Worm (Caenorhabditis elegans): ENCODE measurements around the gene cest-31.

The cest-31 gene

DNA sequence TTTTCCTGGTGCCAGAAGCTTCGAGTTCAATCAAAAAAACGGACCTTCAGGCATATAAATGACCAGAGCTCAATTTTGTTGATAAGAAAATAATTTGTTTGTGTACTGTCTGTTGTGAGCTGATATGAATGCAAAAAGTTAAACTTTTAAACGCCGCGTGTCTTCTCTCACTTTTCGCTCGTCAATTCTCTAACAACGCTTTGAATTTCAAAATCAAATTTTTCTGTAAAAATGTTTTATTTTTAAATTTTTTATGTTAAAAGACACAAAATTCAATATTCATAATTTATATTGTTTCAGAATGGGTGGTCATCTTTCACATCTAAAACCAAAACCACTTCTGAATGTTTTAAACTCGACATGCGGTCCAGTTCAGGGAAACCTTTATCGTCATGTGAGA, at the start of gene cest-31:
cest-31 (plus strand) TSS at position 301 of the 400 bp plus-strand sequence.
- TF ChIP-seq rcor-1 (GFP tag; IDR thresholded peaks at IDR 0.05), result no peak

DNA sequence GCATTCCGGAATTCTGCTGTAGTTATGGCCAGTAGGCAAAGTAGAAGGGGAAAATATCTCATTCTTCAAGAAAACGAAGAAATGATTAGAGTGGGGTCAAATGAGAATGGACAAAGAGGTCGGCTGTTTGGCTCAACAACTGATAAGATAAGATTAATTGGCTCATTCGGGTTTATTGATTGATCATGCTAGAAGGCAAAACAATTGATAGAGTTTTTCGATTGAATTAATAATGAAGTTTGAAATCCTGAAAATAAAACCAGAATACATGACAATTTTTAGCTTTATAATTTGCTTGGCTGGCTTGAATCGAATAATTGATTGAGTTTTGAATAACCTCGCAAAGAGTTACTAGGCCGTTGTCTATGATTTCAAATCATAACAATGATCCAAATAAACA, 47.8 kb upstream of the cest-31 start, which contains the start of gene ppt-1:
ppt-1 (minus strand) TSS at position 101 of the 400 bp plus-strand sequence.
- no peak for TF ChIP-seq F49E8.2 (tag; optimal IDR thresholded peaks at IDR 0.05; ENCODE audit: insufficient read depth)
- no peak for TF ChIP-seq bed-1 (GFP tag; IDR thresholded peaks at IDR 0.05)
- no peak for TF ChIP-seq hlh-12 (tag; optimal IDR thresholded peaks at IDR 0.05)
- TF ChIP-seq ets-4 (GFP tag; optimal IDR thresholded peaks at IDR 0.05), result no peak
- TF ChIP-seq tbp1 (GFP tag; optimal IDR thresholded peaks at IDR 0.05), result no peak
- no peak for TF ChIP-seq nhr-120 (GFP tag; IDR thresholded peaks at IDR 0.05)
- no peak for TF ChIP-seq snpc-1.1 (tag; optimal IDR thresholded peaks at IDR 0.05; ENCODE audit: insufficient read depth)
- TF ChIP-seq F57A8.1 (GFP tag; optimal IDR thresholded peaks at IDR 0.05), result no peak
- TF ChIP-seq mel-28 (tag; optimal IDR thresholded peaks at IDR 0.05; ENCODE audit: borderline replicate concordance), result no peak
- TF ChIP-seq somi-1 (GFP tag; optimal IDR thresholded peaks at IDR 0.05), result no peak
- no peak for TF ChIP-seq dpl-1 (GFP tag; optimal IDR thresholded peaks at IDR 0.05)
- TF ChIP-seq dox-1 (GFP tag; IDR thresholded peaks at IDR 0.05), result no peak
- TF ChIP-seq sea-2 (GFP tag; IDR thresholded peaks at IDR 0.05), result no peak
- no peak for TF ChIP-seq D2030.7 (GFP tag; IDR thresholded peaks at IDR 0.05)
- no peak for TF ChIP-seq mes-4 (tag; optimal IDR thresholded peaks at IDR 0.05)
- TF ChIP-seq F39B2.1 (GFP tag; IDR thresholded peaks at IDR 0.05), result no peak
- no peak for TF ChIP-seq hmg-20 (GFP tag; IDR thresholded peaks at IDR 0.05)
- TF ChIP-seq zfh-2 (GFP tag; conservative IDR thresholded peaks at IDR 0.05), result no peak
- no peak for TF ChIP-seq die-1 (tag; optimal IDR thresholded peaks at IDR 0.05)

DNA sequence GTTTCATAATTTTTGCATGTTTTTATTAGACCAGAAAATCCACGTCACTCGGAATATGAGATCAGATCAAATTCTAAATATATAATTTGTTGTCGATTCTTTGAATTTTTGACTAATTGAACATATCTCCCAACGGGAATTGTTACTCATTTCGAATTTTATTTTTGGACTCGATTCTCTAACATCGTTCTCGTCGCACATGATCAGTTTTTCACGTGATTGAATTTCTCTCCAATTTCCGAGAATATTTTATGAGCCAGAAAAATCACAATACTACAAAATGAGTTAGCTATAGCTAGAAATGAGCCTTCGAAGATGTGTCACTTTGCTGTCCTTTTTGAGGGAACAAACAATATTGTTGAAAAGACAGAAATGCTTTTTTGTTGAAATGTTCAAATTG, 43.3 kb upstream of the cest-31 start:
- TF ChIP-seq C06A6.2 (GFP tag; conservative IDR thresholded peaks at IDR 0.05) (no peak), unc-130 (GFP tag; optimal IDR thresholded peaks at IDR 0.05) (no peak), atf-7 (tag; optimal IDR thresholded peaks at IDR 0.05) (no peak), snpc-4 (GFP tag; optimal IDR thresholded peaks at IDR 0.05) (no peak), snpc-4 (tag; optimal IDR thresholded peaks at IDR 0.05) (no peak), Y79H2A.3 (GFP tag; conservative IDR thresholded peaks at IDR 0.05) (no peak), zfh-2 (GFP tag; conservative IDR thresholded peaks at IDR 0.05) (no peak), repo-1 (tag; optimal IDR thresholded peaks at IDR 0.05) (no peak), ztf-3 (GFP tag; optimal IDR thresholded peaks at IDR 0.05) (no peak), ceh-58 (GFP tag; IDR thresholded peaks at IDR 0.05) (no peak)

DNA sequence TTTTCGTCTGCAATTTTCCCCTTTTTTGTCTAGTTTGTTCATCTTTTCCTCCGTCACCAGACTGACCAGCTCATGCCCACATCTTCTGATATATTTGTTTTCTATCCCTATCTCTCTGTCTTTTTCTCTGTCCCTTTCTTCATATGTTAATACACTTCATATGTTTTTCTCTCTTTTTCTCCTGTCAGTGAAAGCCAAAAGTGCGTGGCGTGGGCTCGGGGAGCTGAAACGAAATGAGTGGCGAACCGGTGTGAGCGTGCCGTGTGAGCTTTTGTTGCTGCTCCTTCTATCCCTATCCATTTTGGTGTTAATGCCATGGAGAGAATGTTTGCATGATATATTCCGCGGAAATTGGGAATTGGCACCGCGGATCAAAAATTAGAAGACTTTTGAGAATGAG, 42.2 kb upstream of the cest-31 start:
- TF ChIP-seq die-1 (tag; optimal IDR thresholded peaks at IDR 0.05) (no peak), F33H1.4 (GFP tag; IDR thresholded peaks at IDR 0.05) (no peak), B0019.2 (GFP tag; conservative IDR thresholded peaks at IDR 0.05) (no peak), akir-1 (GFP tag; optimal IDR thresholded peaks at IDR 0.05) (no peak)

DNA sequence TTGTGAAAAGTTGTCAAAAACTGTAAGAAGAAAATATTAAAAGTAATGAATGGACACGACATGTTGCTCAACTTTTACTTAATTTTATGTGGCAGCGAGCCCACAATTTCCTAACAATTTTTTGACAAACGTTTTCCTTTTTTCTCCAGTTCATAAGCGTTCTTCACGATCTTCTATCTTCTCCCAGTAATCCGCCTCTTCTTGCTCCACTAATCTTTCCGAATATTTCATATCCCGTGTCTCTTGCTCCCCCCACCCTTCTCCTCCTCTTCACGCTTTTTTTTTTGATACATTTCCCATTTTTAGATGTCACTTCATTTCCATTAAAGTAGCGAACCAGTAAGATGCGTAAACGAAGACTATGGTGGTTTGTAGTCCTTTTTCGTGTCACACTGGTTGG, 41.1 kb upstream of the cest-31 start, which contains the start of gene scd-2:
scd-2 (plus strand) TSS at position 301 of the 400 bp plus-strand sequence.
- TF ChIP-seq mel-28 (tag; optimal IDR thresholded peaks at IDR 0.05; ENCODE audit: borderline replicate concordance) (no peak), F37B4.10 (GFP tag; IDR thresholded peaks at IDR 0.05) (no peak), dox-1 (GFP tag; IDR thresholded peaks at IDR 0.05) (no peak), rcor-1 (GFP tag; IDR thresholded peaks at IDR 0.05) (no peak), somi-1 (GFP tag; optimal IDR thresholded peaks at IDR 0.05) (no peak), nhr-80 (tag; optimal IDR thresholded peaks at IDR 0.05) (no peak), dpl-1 (GFP tag; optimal IDR thresholded peaks at IDR 0.05) (no peak), ama-1 (optimal IDR thresholded peaks at IDR 0.05) (no peak), ama-1 (GFP tag; optimal IDR thresholded peaks at IDR 0.05) (no peak), ceh-79 (tag; optimal IDR thresholded peaks at IDR 0.05) (no peak), attf-3 (GFP tag; conservative IDR thresholded peaks at IDR 0.05) (no peak)
